Fruit fly (Drosophila melanogaster) whole organism: ENCODE measurements around the gene CG13056.

Experiments
- CG8478 ChIP-seq: fragments of >200 bp; optimal IDR thresholded peaks from 2 replicates; lab custom pipeline; 2018; ENCODE audit warnings: inconsistent platforms
- Dll ChIP-seq: fragments of >200 bp; optimal IDR thresholded peaks from 2 replicates; lab custom pipeline; 2017
- psq ChIP-seq: fragments of >200 bp; optimal IDR thresholded peaks from 2 replicates; lab custom pipeline; 2017
- usp ChIP-seq: fragments of >200 bp; optimal IDR thresholded peaks from 2 replicates; lab custom pipeline; 2017; ENCODE audit warnings: missing biosample characterization, missing genetic modification characterization, mixed read lengths

dm6 chr3L:16339873-16340272 is 6.8 kb downstream of the CG13056 start:
- no peak for TF ChIP-seq CG8478 (lab: Kevin White, UChicago)
- no peak for TF ChIP-seq psq (lab: Kevin White, UChicago)
- no peak for TF ChIP-seq usp (GFP tag; lab: Kevin White, UChicago)
- no peak for TF ChIP-seq Dll
